Worm (Caenorhabditis elegans) whole organism, L1 larva: ENCODE measurements around the gene col-119.

Experiments
- C34B4.2 ChIP-seq: sonication (generic microtip); optimal IDR thresholded peaks from 2 replicates; lab custom pipeline; 2017; ENCODE audit warnings: mild to moderate bottlenecking, missing genetic modification characterization, missing compliant biosample characterization
- Y116A8C.19 ChIP-seq: sonication (generic microtip); optimal IDR thresholded peaks from 2 replicates; lab custom pipeline; 2016; ENCODE audit warnings: missing compliant biosample characterization, missing genetic modification characterization, borderline replicate concordance
- ama-1 ChIP-seq: fragments of 150-350 bp; optimal IDR thresholded peaks from 2 replicates; lab custom pipeline; 2014
- fkh-10 ChIP-seq: sonication (generic microtip); optimal IDR thresholded peaks from 2 replicates; lab custom pipeline; 2017; ENCODE audit warnings: missing biosample characterization, missing genetic modification reagents, missing genetic modification characterization
- fos-1 ChIP-seq: fragments of 150-350 bp; optimal IDR thresholded peaks from 2 replicates; lab custom pipeline; 2014; ENCODE audit warnings: missing biosample characterization, missing genetic modification characterization
- lin-35 ChIP-seq, 2 experiments: fragments of 150-350 bp; optimal IDR thresholded peaks; 2 replicates each; lab custom pipeline; 2014; ENCODE audit warnings: missing biosample characterization in 2 of 2, missing genetic modification characterization in 2 of 2, missing genetic modification reagents in 2 of 2
- lir-3 ChIP-seq: sonication (generic microtip); optimal IDR thresholded peaks from 2 replicates; lab custom pipeline; 2016; ENCODE audit warnings: mild to moderate bottlenecking, missing genetic modification characterization, moderate library complexity, missing compliant biosample characterization; ENCODE audit not compliant: poor library complexity
- mab-9 ChIP-seq: fragments of 200-800 bp; sonication (Bioruptor generic); IDR thresholded peaks from 2 replicates; pipeline ENCODE4 v1.3.6; 2022; ENCODE audit warnings: missing genetic modification reagents, missing genetic modification characterization, missing compliant biosample characterization
- nhr-19 ChIP-seq: fragments of 200-800 bp; sonication (Bioruptor generic); conservative IDR thresholded peaks from 2 replicates; pipeline ENCODE4 v1.3.6; 2022; ENCODE audit warnings: missing genetic modification characterization, missing compliant biosample characterization
- nhr-237 ChIP-seq: fragments of 150-350 bp; optimal IDR thresholded peaks from 2 replicates; lab custom pipeline; 2014; ENCODE audit warnings: missing biosample characterization, missing genetic modification characterization
- pax-3 ChIP-seq: fragments of 200-800 bp; sonication (Bioruptor generic); optimal IDR thresholded peaks from 2 replicates; lab custom pipeline; 2018; ENCODE audit warnings: mild to moderate bottlenecking, missing genetic modification characterization, moderate library complexity, missing compliant biosample characterization
- rnt-1 ChIP-seq: sonication (generic microtip); optimal IDR thresholded peaks from 2 replicates; lab custom pipeline; 2016; ENCODE audit warnings: mild to moderate bottlenecking, missing genetic modification characterization, moderate library complexity, missing compliant biosample characterization
- sup-37 ChIP-seq: fragments of 200-800 bp; sonication (Bioruptor generic); optimal IDR thresholded peaks from 2 replicates; lab custom pipeline; 2018; ENCODE audit warnings: mild to moderate bottlenecking, missing genetic modification characterization, missing compliant biosample characterization
- tbx-2 ChIP-seq: sonication (generic microtip); optimal IDR thresholded peaks from 2 replicates; lab custom pipeline; 2016; ENCODE audit warnings: missing genetic modification characterization, missing compliant biosample characterization
- tlp-1 ChIP-seq: fragments of 150-350 bp; optimal IDR thresholded peaks from 2 replicates; lab custom pipeline; 2014; ENCODE audit warnings: missing biosample characterization, missing genetic modification characterization
- unc-86 ChIP-seq: sonication (generic microtip); optimal IDR thresholded peaks from 2 replicates; lab custom pipeline; 2016; ENCODE audit warnings: missing genetic modification characterization, missing compliant biosample characterization
- ztf-4 ChIP-seq: fragments of 150-350 bp; optimal IDR thresholded peaks from 2 replicates; lab custom pipeline; 2014; ENCODE audit warnings: missing biosample characterization, missing genetic modification characterization

col-119 gene

ce11 chrIV:8929942-8930492 lies 49.6 kb downstream of the col-119 start, which contains the start of the genes D1046.18 and slc-25A26:
D1046.18 (plus strand) TSS chrIV:8930242.
slc-25A26 (plus strand) TSS chrIV:8930442.
- TF ChIP-seq nhr-19 (no peak), rnt-1 (no peak), ztf-4 (tag; lab: Kevin White, UChicago) (no peak), fos-1 (no peak), sup-37 (GFP tag; lab: Kevin White, UChicago) (no peak), ama-1 (lab: Kevin White, UChicago) (no peak), lin-35 (GFP tag; optimal IDR thresholded peaks at IDR 0.05; lab: Kevin White, UChicago) (no peak), pax-3 (tag; lab: Kevin White, UChicago) (no peak), lir-3 (no peak), tlp-1 (tag; lab: Kevin White, UChicago) (no peak), unc-86 (no peak), C34B4.2 (tag; lab: Kevin White, UChicago) (no peak), fkh-10 (GFP tag; lab: Kevin White, UChicago) (no peak), tbx-2 (tag; lab: Kevin White, UChicago) (no peak), nhr-237 (tag; lab: Kevin White, UChicago) (no peak), Y116A8C.19 (no peak), mab-9 (GFP tag; lab: Robert Waterston, UW) (no peak)
